Worm (Caenorhabditis elegans) whole organism, L3 larva: ENCODE measurements around the gene mks-3.
A peak's percentile ranks its signal among the peaks of the same experiment; 100 is the strongest.

Experiments
- R02D3.7 ChIP-seq: fragments of 150-350 bp; optimal IDR thresholded peaks from 2 replicates; lab custom pipeline; 2014; ENCODE audit warnings: missing biosample characterization, missing genetic modification characterization
- ZK546.5 ChIP-seq: sonication (generic microtip); optimal IDR thresholded peaks from 2 replicates; lab custom pipeline; 2017; ENCODE audit warnings: missing biosample characterization, missing genetic modification characterization
- ama-1 ChIP-seq: fragments of 150-350 bp; optimal IDR thresholded peaks from 2 replicates; lab custom pipeline; 2018
- ceh-28 ChIP-seq: fragments of 150-350 bp; optimal IDR thresholded peaks from 2 replicates; lab custom pipeline; 2014; ENCODE audit warnings: missing biosample characterization, missing genetic modification reagents, missing genetic modification characterization
- ceh-9 ChIP-seq: sonication (generic microtip); optimal IDR thresholded peaks from 2 replicates; lab custom pipeline; 2018; ENCODE audit warnings: missing biosample characterization, missing genetic modification characterization
- daf-12 ChIP-seq: fragments of 150-350 bp; optimal IDR thresholded peaks from 2 replicates; lab custom pipeline; 2014; ENCODE audit warnings: missing biosample characterization, missing genetic modification reagents, missing genetic modification characterization
- egl-5 ChIP-seq: fragments of 150-350 bp; optimal IDR thresholded peaks from 2 replicates; lab custom pipeline; 2017; ENCODE audit warnings: missing biosample characterization, missing genetic modification reagents, missing genetic modification characterization, inconsistent platforms
- elt-2 ChIP-seq: sonication (generic microtip); optimal IDR thresholded peaks from 2 replicates; lab custom pipeline; 2016; ENCODE audit warnings: missing genetic modification reagents, mild to moderate bottlenecking, missing genetic modification characterization, missing compliant biosample characterization
- elt-3 ChIP-seq, 3 experiments: fragments of 150-350 bp in 1 of 3; sonication (generic microtip) in 2 of 3; optimal IDR thresholded peaks; 2 replicates in 2 of 3; 4 replicates in 1 of 3; lab custom pipeline; 2014 to 2017; ENCODE audit warnings: missing biosample characterization in 3 of 3, missing genetic modification characterization in 3 of 3
- fkh-10 ChIP-seq: sonication (generic microtip); optimal IDR thresholded peaks from 2 replicates; lab custom pipeline; 2017; ENCODE audit warnings: missing biosample characterization, missing genetic modification reagents, missing genetic modification characterization
- fos-1 ChIP-seq: fragments of 150-350 bp; optimal IDR thresholded peaks from 2 replicates; lab custom pipeline; 2014; ENCODE audit warnings: missing biosample characterization, missing genetic modification characterization
- hmg-11 ChIP-seq: sonication (generic microtip); optimal IDR thresholded peaks from 2 replicates; lab custom pipeline; 2016; ENCODE audit warnings: missing genetic modification characterization, missing compliant biosample characterization
- jun-1 ChIP-seq: fragments of 150-350 bp; optimal IDR thresholded peaks from 2 replicates; lab custom pipeline; 2014; ENCODE audit warnings: missing biosample characterization, missing genetic modification reagents, missing genetic modification characterization
- lin-15B ChIP-seq: fragments of 150-350 bp; optimal IDR thresholded peaks from 2 replicates; lab custom pipeline; 2014; ENCODE audit warnings: missing biosample characterization, missing genetic modification characterization
- lin-39 ChIP-seq: fragments of 150-350 bp; optimal IDR thresholded peaks from 2 replicates; lab custom pipeline; 2018; ENCODE audit warnings: missing biosample characterization, missing genetic modification reagents, missing genetic modification characterization
- lsy-12 ChIP-seq: sonication (generic microtip); optimal IDR thresholded peaks from 2 replicates; lab custom pipeline; 2016; ENCODE audit warnings: mild to moderate bottlenecking, missing genetic modification characterization, missing compliant biosample characterization
- nfya-1 ChIP-seq: sonication (generic microtip); optimal IDR thresholded peaks from 2 replicates; lab custom pipeline; 2017; ENCODE audit warnings: missing genetic modification characterization, mild to moderate bottlenecking, missing compliant biosample characterization, antibody characterized with exemption, moderate library complexity; ENCODE audit not compliant: insufficient read depth
- nhr-11 ChIP-seq: fragments of 150-350 bp; optimal IDR thresholded peaks from 2 replicates; lab custom pipeline; 2014; ENCODE audit warnings: missing biosample characterization, missing genetic modification characterization
- nhr-12 ChIP-seq: fragments of 150-350 bp; optimal IDR thresholded peaks from 2 replicates; lab custom pipeline; 2014; ENCODE audit warnings: missing biosample characterization, missing genetic modification characterization
- nhr-23 ChIP-seq: fragments of 150-350 bp; optimal IDR thresholded peaks from 2 replicates; lab custom pipeline; 2014; ENCODE audit warnings: missing biosample characterization, missing genetic modification reagents, missing genetic modification characterization
- nhr-237 ChIP-seq: fragments of 150-350 bp; optimal IDR thresholded peaks from 2 replicates; lab custom pipeline; 2014; ENCODE audit warnings: missing biosample characterization, missing genetic modification characterization
- nhr-25 ChIP-seq: sonication (generic microtip); optimal IDR thresholded peaks from 2 replicates; lab custom pipeline; 2017; ENCODE audit warnings: missing biosample characterization, missing genetic modification characterization
- nhr-28 ChIP-seq: fragments of 150-350 bp; optimal IDR thresholded peaks from 2 replicates; lab custom pipeline; 2014; ENCODE audit warnings: missing biosample characterization, missing genetic modification characterization
- nhr-43 ChIP-seq: sonication (generic microtip); optimal IDR thresholded peaks from 2 replicates; lab custom pipeline; 2016; ENCODE audit warnings: mild to moderate bottlenecking, missing genetic modification characterization, missing compliant biosample characterization; ENCODE audit not compliant: poor library complexity, severe bottlenecking
- nhr-67 ChIP-seq: fragments of 150-350 bp; optimal IDR thresholded peaks from 2 replicates; lab custom pipeline; 2014; ENCODE audit warnings: missing biosample characterization, missing genetic modification characterization
- nhr-76 ChIP-seq: fragments of 150-350 bp; sonication (generic microtip); optimal IDR thresholded peaks from 5 replicates; lab custom pipeline; 2014; ENCODE audit warnings: missing biosample characterization, missing genetic modification characterization
- pha-4 ChIP-seq: fragments of 150-350 bp; optimal IDR thresholded peaks from 2 replicates; lab custom pipeline; 2014; ENCODE audit warnings: missing biosample characterization, missing genetic modification reagents, missing genetic modification characterization
- pqm-1 ChIP-seq: fragments of 150-350 bp; optimal IDR thresholded peaks from 2 replicates; lab custom pipeline; 2017; ENCODE audit warnings: missing biosample characterization, missing genetic modification characterization, inconsistent platforms
- sea-2 ChIP-seq: fragments of 150-350 bp; sonication (generic microtip); optimal IDR thresholded peaks from 4 replicates; lab custom pipeline; 2014; ENCODE audit warnings: missing biosample characterization, missing genetic modification reagents, missing genetic modification characterization
- skn-1 ChIP-seq: fragments of 150-350 bp; optimal IDR thresholded peaks from 2 replicates; lab custom pipeline; 2014; ENCODE audit warnings: missing biosample characterization, missing genetic modification characterization
- tbx-2 ChIP-seq: sonication (generic microtip); optimal IDR thresholded peaks from 2 replicates; lab custom pipeline; 2016; ENCODE audit warnings: mild to moderate bottlenecking, missing genetic modification characterization, missing compliant biosample characterization
- unc-39 ChIP-seq: sonication (generic microtip); optimal IDR thresholded peaks from 4 replicates; lab custom pipeline; 2017; ENCODE audit warnings: missing biosample characterization, missing genetic modification characterization
- unc-62 ChIP-seq: fragments of 150-350 bp; sonication (generic microtip); optimal IDR thresholded peaks from 4 replicates; lab custom pipeline; 2014; ENCODE audit warnings: missing biosample characterization, missing genetic modification reagents, missing genetic modification characterization
- zag-1 ChIP-seq: fragments of 150-350 bp; optimal IDR thresholded peaks from 2 replicates; lab custom pipeline; 2014; ENCODE audit warnings: missing biosample characterization, missing genetic modification characterization
- ztf-11 ChIP-seq: fragments of 150-350 bp; optimal IDR thresholded peaks from 2 replicates; lab custom pipeline; 2014; ENCODE audit warnings: missing biosample characterization, missing genetic modification characterization
- ztf-4 ChIP-seq: fragments of 150-350 bp; optimal IDR thresholded peaks from 2 replicates; lab custom pipeline; 2014; ENCODE audit warnings: missing biosample characterization, missing genetic modification characterization

Gene mks-3

DNA sequence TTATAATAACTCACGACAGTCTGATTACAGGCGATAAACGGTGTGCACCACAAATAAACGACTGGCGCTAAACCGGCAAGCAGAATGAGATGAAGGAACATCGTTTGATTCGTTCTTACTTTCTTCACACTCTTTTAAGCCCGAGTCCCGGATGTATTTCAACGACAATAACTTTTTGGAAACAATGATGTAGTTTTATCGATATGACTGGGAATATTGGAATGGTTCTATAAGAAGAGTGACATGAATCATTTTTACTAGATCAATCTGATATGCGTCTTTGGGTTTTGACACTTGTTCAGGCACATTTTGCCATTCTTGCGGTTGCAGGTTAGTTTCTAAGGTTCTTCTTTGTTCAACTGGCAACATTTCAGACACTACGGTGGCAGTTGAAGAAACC lies 22.0 kb downstream of the mks-3 start, which contains the start of the genes ZK1290.11 and ZK1290.1:
ZK1290.11 (minus strand) TSS at position 101 of the 400 bp plus-strand sequence.
ZK1290.1 (plus strand) TSS at position 271 of the 400 bp plus-strand sequence.
- no peak for TF ChIP-seq ztf-11 (tag; lab: Kevin White, UChicago)
- TF ChIP-seq elt-2, result no peak
- no peak for TF ChIP-seq nhr-28 (tag; lab: Kevin White, UChicago)
- no peak for TF ChIP-seq ama-1 (lab: Kevin White, UChicago)
- TF ChIP-seq fos-1, result no peak
- no peak for TF ChIP-seq elt-3 (tag; optimal IDR thresholded peaks at IDR 0.05; lab: Kevin White, UChicago)
- no peak for TF ChIP-seq pha-4
- TF ChIP-seq nhr-76 (tag; lab: Kevin White, UChicago), result no peak
- no peak for TF ChIP-seq nhr-12
- no peak for TF ChIP-seq lin-15B (tag; lab: Kevin White, UChicago)
- TF ChIP-seq nfya-1 (tag; lab: Kevin White, UChicago), result no peak
- TF ChIP-seq hmg-11 (tag; lab: Kevin White, UChicago), result no peak
- no peak for TF ChIP-seq jun-1 (tag; lab: Kevin White, UChicago)

DNA sequence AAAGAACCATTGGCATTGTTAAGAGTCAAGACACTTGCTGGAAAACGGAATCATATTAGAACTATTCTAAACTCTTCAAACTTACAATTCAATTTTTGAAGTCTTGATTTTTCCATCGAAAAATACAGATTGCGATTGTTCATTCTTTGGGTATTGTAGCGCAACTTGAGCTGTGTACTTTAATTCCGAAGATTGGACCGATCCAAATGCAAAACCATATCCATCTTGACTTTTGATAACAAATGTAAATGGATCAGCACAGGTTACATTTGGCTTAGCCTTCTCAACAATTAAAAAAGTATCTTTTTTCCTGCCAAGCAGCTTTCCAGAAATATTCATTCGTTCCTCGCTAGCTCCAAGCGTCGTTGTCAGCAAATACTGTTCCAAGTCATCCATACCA lies 22.6 kb downstream of the mks-3 start:
- TF ChIP-seq egl-5 (tag; lab: Kevin White, UChicago) (no peak), ceh-28 (tag; lab: Kevin White, UChicago) (no peak), nhr-43 (tag; lab: Kevin White, UChicago) (no peak), nhr-67 (no peak), ztf-4 (tag; lab: Kevin White, UChicago) (no peak), nhr-12 (no peak), unc-39 (tag; lab: Kevin White, UChicago) (no peak), nhr-25 (tag; lab: Kevin White, UChicago) (no peak), tbx-2 (no peak), ztf-11 (tag; lab: Kevin White, UChicago) (no peak), lsy-12 (no peak), jun-1 (tag; lab: Kevin White, UChicago) (no peak), sea-2 (GFP tag; lab: Kevin White, UChicago) (no peak), daf-12 (tag; lab: Kevin White, UChicago) (no peak)
- TF ChIP-seq, all 47 proteins: peak for 0

DNA sequence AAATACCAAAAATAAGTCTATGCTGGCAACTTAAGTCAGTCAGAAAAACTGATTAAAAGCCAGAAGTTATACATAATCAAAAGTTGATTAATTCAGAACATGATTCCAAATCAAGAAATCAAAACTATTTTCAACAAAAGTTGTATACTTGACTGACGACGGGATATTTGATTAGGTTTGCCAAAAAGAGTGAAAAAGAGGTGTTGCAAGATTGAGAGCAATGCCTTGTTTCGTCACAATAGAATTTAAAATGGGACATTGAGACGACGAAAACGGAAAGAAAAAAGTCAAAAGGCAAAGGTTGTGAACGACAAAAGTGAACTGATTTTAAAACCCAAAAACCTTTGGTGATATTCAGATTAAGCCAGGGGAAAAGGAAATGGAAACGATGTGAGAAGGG lies 24.6 kb downstream of the mks-3 start:
- peak; percentile 72 for TF ChIP-seq fkh-10
- TF ChIP-seq nhr-28 (tag; lab: Kevin White, UChicago), result no peak
- TF ChIP-seq pqm-1 (tag; lab: Kevin White, UChicago), result no peak
- no peak for TF ChIP-seq ceh-9 (tag; lab: Kevin White, UChicago)

DNA sequence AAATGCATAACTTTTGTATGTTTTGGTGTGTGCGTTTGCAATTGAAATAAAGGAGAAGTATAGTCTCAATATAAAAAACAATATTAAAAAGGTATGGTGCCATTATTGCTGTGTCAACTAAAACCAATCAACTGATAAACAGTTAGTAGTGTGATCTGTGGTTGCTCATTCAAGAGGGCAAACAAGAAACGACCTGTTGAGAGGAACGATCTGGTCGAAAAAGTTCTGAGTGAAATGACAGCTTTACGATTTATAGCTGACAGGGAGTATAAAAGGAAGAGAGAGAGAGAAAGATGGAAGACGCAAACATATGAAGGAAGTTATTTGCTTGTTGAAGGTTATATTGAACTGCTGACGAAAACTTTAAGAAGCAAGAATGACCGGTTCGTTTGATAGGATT lies 25.5 kb downstream of the mks-3 start:
- peak; percentile 13 for TF ChIP-seq jun-1 (tag; lab: Kevin White, UChicago)
- TF ChIP-seq tbx-2, result no peak
- no peak for TF ChIP-seq nhr-76 (tag; lab: Kevin White, UChicago)
- TF ChIP-seq nhr-25 (tag; lab: Kevin White, UChicago), result peak; percentile 51
- TF ChIP-seq ZK546.5 (tag; lab: Kevin White, UChicago), result no peak
- peak; percentile 10 for TF ChIP-seq unc-62
- TF ChIP-seq pha-4, result peak; percentile 54
- TF ChIP-seq pqm-1 (tag; lab: Kevin White, UChicago), result peak; percentile 26
- TF ChIP-seq lin-15B (tag; lab: Kevin White, UChicago), result no peak
- TF ChIP-seq, all 47 proteins: peak for 5

DNA sequence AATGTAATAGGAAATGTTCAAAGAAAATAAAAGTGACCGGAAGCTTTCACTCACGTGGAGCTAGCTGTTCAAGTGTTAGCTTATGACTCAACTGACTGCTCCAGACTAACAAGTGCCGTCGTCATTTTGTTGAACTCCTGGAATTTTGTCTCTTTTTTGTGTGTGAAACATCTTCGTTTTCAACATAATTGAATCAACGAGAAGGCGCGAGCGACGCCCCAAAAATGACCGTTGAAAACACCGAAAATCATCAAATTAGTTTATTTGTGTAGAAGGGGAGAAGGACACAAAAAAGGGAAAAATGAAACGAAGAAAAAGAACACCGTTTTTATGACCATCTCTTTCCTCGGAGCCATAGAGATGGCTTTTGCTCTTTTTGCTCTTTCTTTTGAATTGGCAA lies 28.0 kb downstream of the mks-3 start, which contains the start of gene ZK1290.14:
ZK1290.14 (minus strand) TSS at position 139 of the 400 bp plus-strand sequence.
- TF ChIP-seq zag-1 (tag; lab: Kevin White, UChicago), result no peak
- TF ChIP-seq egl-5 (tag; lab: Kevin White, UChicago), result no peak
- TF ChIP-seq nhr-28 (tag; lab: Kevin White, UChicago), result no peak
- TF ChIP-seq R02D3.7 (tag; lab: Kevin White, UChicago), result no peak
- TF ChIP-seq ZK546.5 (tag; lab: Kevin White, UChicago), result no peak
- TF ChIP-seq unc-62, result no peak
- no peak for TF ChIP-seq lin-39
- TF ChIP-seq nhr-43 (tag; lab: Kevin White, UChicago), result no peak
- no peak for TF ChIP-seq nhr-11 (tag; lab: Kevin White, UChicago)
- no peak for TF ChIP-seq tbx-2
- no peak for TF ChIP-seq nhr-12
- no peak for TF ChIP-seq jun-1 (tag; lab: Kevin White, UChicago)
- TF ChIP-seq nhr-237 (tag; lab: Kevin White, UChicago), result no peak
- no peak for TF ChIP-seq nhr-23 (tag; lab: Kevin White, UChicago)
- TF ChIP-seq skn-1 (tag; lab: Kevin White, UChicago), result no peak
- TF ChIP-seq nhr-76 (tag; lab: Kevin White, UChicago), result no peak
- TF ChIP-seq ceh-9 (tag; lab: Kevin White, UChicago), result no peak
